Fruit fly (Drosophila melanogaster): ENCODE measurements around the gene thoc7.

Gene thoc7

DNA sequence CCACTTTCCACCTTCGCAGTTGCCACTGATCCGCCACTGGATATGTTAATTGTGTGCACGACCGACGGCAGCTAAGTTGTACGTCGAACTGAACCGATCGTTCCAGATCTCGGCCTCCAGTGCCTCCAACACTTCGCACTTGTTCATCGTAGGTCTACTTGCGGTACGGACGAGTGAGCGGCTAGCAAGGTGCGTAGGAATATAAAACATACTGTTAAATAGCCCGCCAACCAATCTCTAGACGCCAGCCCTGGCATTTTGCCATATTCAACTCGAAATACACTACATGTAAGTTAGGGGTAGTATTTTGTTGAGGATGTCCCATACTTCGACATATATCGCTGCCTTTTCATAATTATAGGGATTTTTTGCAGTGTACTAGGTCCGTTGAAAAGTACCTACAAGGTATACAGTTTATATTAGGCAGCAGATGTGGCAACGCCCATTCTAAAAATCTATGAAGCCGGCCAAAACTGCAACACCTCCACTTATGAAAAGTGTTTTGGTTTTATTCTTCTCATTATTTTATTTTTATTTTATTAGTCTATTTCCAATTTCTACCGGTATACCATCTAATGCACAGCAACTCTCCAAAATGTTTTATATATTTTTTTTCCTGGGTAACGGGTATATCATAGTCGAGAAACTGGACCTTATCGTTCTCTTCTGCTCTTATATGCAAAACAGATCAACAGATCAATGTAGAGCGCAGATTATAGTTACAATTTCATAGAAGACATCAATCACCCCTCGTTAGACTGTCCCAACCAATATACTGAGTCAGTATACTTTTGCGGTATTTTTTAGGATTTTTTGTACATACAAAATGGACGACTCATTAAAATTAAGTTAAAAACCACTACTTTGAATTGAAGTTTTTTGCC lies 10.8 kb upstream of the thoc7 start, which contains the start of the genes pyx and CG33229:
pyx (minus strand) TSS at position 51 of the 884 bp plus-strand sequence.
CG33229 (plus strand) TSS at position 834 of the 884 bp plus-strand sequence.
- no peak for TF ChIP-seq CG13204 (GFP tag; optimal IDR thresholded peaks at IDR 0.05)
- peak; percentile 81 for TF ChIP-seq CG32121 (GFP tag; IDR thresholded peaks at IDR 0.05)
- peak; percentile 74 for TF ChIP-seq CG9948 (tag; optimal IDR thresholded peaks at IDR 0.05)
- no peak for TF ChIP-seq gl (tag; optimal IDR thresholded peaks at IDR 0.05)
- peak; percentile 68 for TF ChIP-seq CG17806 (tag; optimal IDR thresholded peaks at IDR 0.05)
- peak; percentile 36; the same call in 1 of the 2 replicates for TF ChIP-seq rn (GFP tag; IDR thresholded peaks at IDR 0.05)
- peak; percentile 70 for TF ChIP-seq CG34367 (tag; optimal IDR thresholded peaks at IDR 0.05)
- peak; percentile 57; the same call in 1 of the 2 replicates for TF ChIP-seq CG12605 (GFP tag; IDR thresholded peaks at IDR 0.05)
- TF ChIP-seq CG8159 (tag; optimal IDR thresholded peaks at IDR 0.05) = peak; percentile 81
- TF ChIP-seq Ets98B (GFP tag; IDR thresholded peaks at IDR 0.05) = peak; percentile 73
- no peak for TF ChIP-seq EcR (GFP tag; optimal IDR thresholded peaks at IDR 0.05)
- peak; percentile 76 for TF ChIP-seq CG15710 (tag; optimal IDR thresholded peaks at IDR 0.05)
- TF ChIP-seq CG14655 (GFP tag; optimal IDR thresholded peaks at IDR 0.05) = peak; percentile 88
- TF ChIP-seq Snoo (tag; optimal IDR thresholded peaks at IDR 0.05) = peak; percentile 67
- peak; percentile 73; the same call in 2 of the 3 replicates for TF ChIP-seq CG4496 (GFP tag; IDR thresholded peaks at IDR 0.05)
- TF ChIP-seq CG8301 (tag; optimal IDR thresholded peaks at IDR 0.05) = peak; percentile 78
- TF ChIP-seq Pif1B (GFP tag; optimal IDR thresholded peaks at IDR 0.05) = no peak
- TF ChIP-seq fd96Ca (GFP tag; IDR thresholded peaks at IDR 0.05) = peak; percentile 85
- peak; percentile 66 for TF ChIP-seq Pif1A (GFP tag; optimal IDR thresholded peaks at IDR 0.05)
- TF ChIP-seq CG10348 (GFP tag; IDR thresholded peaks at IDR 0.05) = no peak; the same call in none of the 2 replicates
- TF ChIP-seq D1 (tag; optimal IDR thresholded peaks at IDR 0.05) = no peak

DNA sequence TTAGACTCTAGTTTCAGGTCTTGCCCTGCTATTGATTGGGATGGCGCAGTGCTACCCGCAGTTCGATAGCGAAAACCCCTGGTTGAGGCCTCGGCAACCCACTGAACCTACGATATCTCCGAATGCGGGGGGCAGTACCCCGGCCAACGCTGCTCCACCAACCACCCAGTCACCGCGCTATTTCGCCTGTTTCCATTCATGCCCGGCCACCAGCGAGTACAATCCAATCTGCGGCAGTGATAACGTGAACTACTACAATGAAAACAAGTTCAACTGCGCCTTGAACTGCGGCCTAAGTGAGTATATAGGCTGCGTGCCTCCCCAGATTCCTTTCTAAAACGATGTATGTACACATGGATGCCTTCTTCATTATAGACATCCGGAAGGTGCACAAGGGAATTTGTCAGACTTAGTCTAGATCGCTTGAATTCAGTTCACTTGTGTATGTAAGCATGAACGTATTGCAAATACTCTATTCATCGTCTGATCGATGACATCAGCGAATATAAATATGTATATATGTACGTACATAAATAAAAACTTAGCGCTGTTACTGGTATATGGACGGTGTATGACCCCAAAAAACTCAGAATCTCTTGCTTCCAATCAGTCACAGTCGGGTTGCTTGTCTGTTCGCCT lies 5.1 kb upstream of the thoc7 start, which contains the start of gene CG13877:
CG13877 (plus strand) TSS at position 589 of the 639 bp plus-strand sequence.
- peak; percentile 50 for TF ChIP-seq EcR (GFP tag; optimal IDR thresholded peaks at IDR 0.05)
- no peak for TF ChIP-seq CG14655 (GFP tag; optimal IDR thresholded peaks at IDR 0.05)

DNA sequence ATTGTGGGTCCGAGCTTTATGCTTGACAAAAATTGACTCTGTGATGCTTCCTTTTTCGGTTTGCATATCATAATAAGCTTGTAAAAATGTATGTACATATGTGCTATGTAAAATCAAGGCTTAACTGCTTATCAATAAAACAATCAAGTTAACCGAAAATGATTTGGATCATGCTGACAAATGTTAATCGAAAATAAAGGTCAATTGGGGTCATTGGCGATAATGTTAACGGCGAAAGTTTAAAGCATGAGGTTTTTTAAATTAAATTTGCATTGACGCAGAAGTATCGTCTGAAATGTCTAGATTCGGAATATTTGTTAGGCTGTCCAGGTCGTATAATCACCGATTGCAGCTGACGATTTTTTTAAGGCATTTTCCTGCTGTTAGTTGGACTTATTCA lies 3.8 kb upstream of the thoc7 start, which contains the start of gene Kaz1-ORFB:
Kaz1-ORFB (plus strand) TSS at position 301 of the 400 bp plus-strand sequence.
- no peak for TF ChIP-seq CG4496 (GFP tag; IDR thresholded peaks at IDR 0.05)

DNA sequence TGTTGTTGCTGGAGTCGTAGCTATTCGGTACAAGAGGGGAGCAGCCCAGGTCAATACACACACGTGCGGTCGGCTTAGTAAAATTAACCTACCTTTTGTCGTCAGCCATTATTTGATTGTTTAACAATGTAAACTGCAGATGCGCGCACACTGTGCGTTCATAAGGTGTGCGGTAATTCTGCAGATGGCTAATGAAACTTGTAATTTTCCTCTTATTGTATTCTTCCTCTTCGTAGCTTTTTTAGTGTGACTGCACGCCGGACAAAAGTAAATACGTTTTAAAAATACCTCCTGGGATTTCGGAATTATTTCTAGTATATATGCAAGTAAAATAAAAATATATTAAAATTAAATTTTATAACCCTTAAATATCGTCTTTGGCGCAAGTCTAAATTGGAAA lies 1.3 kb downstream of the thoc7 start, which contains the start of gene Prp4k:
Prp4k (minus strand) TSS at position 258 of the 400 bp plus-strand sequence.
- TF ChIP-seq EcR (GFP tag; optimal IDR thresholded peaks at IDR 0.05) = peak; percentile 48
- TF ChIP-seq CG32121 (GFP tag; IDR thresholded peaks at IDR 0.05) = no peak
- TF ChIP-seq CG4496 (GFP tag; IDR thresholded peaks at IDR 0.05) = 0 out of 3 replicates have a peak, but pooled peaks have one; percentile 36

dm6 chr3L:205723-206284 lies 6.7 kb downstream of the thoc7 start, which contains the start of the genes Gk1 and CG13876:
Gene Gk1 (minus strand): TSS chr3L:205844.
Gene CG13876 (plus strand): TSS chr3L:206134.
- TF ChIP-seq rn (GFP tag; IDR thresholded peaks at IDR 0.05) = peak; percentile 88
- TF ChIP-seq CG12605 (GFP tag; IDR thresholded peaks at IDR 0.05) = peak; percentile 97
- peak; percentile 96 for TF ChIP-seq CG8301 (tag; optimal IDR thresholded peaks at IDR 0.05)
- no peak for TF ChIP-seq D1 (tag; optimal IDR thresholded peaks at IDR 0.05)
- peak; percentile 64; the same call in 1 of the 2 replicates for TF ChIP-seq CG10348 (GFP tag; IDR thresholded peaks at IDR 0.05)
- TF ChIP-seq CG9948 (tag; optimal IDR thresholded peaks at IDR 0.05) = peak; percentile 94
- peak; percentile 94 for TF ChIP-seq Snoo (tag; optimal IDR thresholded peaks at IDR 0.05)
- TF ChIP-seq CG14655 (GFP tag; optimal IDR thresholded peaks at IDR 0.05) = no peak
- TF ChIP-seq Pif1B (GFP tag; optimal IDR thresholded peaks at IDR 0.05) = no peak
- peak; percentile 59 for TF ChIP-seq EcR (GFP tag; optimal IDR thresholded peaks at IDR 0.05)
- TF ChIP-seq CG17806 (tag; optimal IDR thresholded peaks at IDR 0.05) = peak; percentile 96
- TF ChIP-seq Pif1A (GFP tag; optimal IDR thresholded peaks at IDR 0.05) = no peak
- TF ChIP-seq fd96Ca (GFP tag; IDR thresholded peaks at IDR 0.05) = peak; percentile 90
- TF ChIP-seq gl (tag; optimal IDR thresholded peaks at IDR 0.05) = peak; percentile 92
- peak; percentile 98 for TF ChIP-seq CG8159 (tag; optimal IDR thresholded peaks at IDR 0.05)
- peak; percentile 98 for TF ChIP-seq CG15710 (tag; optimal IDR thresholded peaks at IDR 0.05)
- TF ChIP-seq CG34367 (tag; optimal IDR thresholded peaks at IDR 0.05) = peak; percentile 96
- peak; percentile 96 for TF ChIP-seq CG4496 (GFP tag; IDR thresholded peaks at IDR 0.05)
- peak; percentile 97 for TF ChIP-seq Ets98B (GFP tag; IDR thresholded peaks at IDR 0.05)
- peak; percentile 97 for TF ChIP-seq CG32121 (GFP tag; IDR thresholded peaks at IDR 0.05)
- TF ChIP-seq CG13204 (GFP tag; optimal IDR thresholded peaks at IDR 0.05) = no peak
